Fruit fly (Drosophila melanogaster) whole organism, embryonic: ENCODE results near the gene PH4alphaEFB.

Experiments used
- ATbp ChIP-seq: fragments of 200-800 bp; sonication (Bioruptor generic); optimal IDR thresholded peaks from 2 replicates; lab custom pipeline; 2017; ENCODE audit warnings: missing biosample characterization, mild to moderate bottlenecking, missing genetic modification characterization, missing genetic modification reagents
- Ada2b ChIP-seq: fragments of 200-800 bp; sonication (Bioruptor generic); IDR thresholded peaks from 2 replicates; pipeline ENCODE4 v1.3.6; 2022; ENCODE audit warnings: missing biosample characterization, missing genetic modification characterization
- BtbVII ChIP-seq: fragments of 200-800 bp; sonication (Bioruptor generic); optimal IDR thresholded peaks from 3 replicates; lab custom pipeline; 2017; ENCODE audit warnings: missing biosample characterization, mild to moderate bottlenecking, missing genetic modification characterization
- CG10147 ChIP-seq: fragments of 200-800 bp; sonication (Bioruptor generic); optimal IDR thresholded peaks from 2 replicates; lab custom pipeline; 2019; ENCODE audit warnings: missing biosample characterization, mild to moderate bottlenecking, missing genetic modification characterization, moderate library complexity
- CG10543 ChIP-seq: fragments of 200-800 bp; sonication (Bioruptor generic); optimal IDR thresholded peaks from 3 replicates; lab custom pipeline; 2017; ENCODE audit warnings: missing biosample characterization, mild to moderate bottlenecking, missing genetic modification characterization, moderate library complexity
- CG11504 ChIP-seq: fragments of 200-800 bp; sonication (Bioruptor generic); optimal IDR thresholded peaks from 3 replicates; lab custom pipeline; 2019; ENCODE audit warnings: missing biosample characterization, mild to moderate bottlenecking, missing genetic modification characterization, moderate library complexity
- CG11723 ChIP-seq: fragments of 200-800 bp; sonication (Bioruptor generic); optimal IDR thresholded peaks from 2 replicates; lab custom pipeline; 2017; ENCODE audit warnings: missing biosample characterization, mild to moderate bottlenecking, missing genetic modification characterization
- CG12104 ChIP-seq: fragments of 200-800 bp; sonication (Bioruptor generic); optimal IDR thresholded peaks from 3 replicates; lab custom pipeline; 2016; ENCODE audit warnings: missing biosample characterization, missing genetic modification characterization
- CG1233 ChIP-seq: fragments of 200-800 bp; sonication (Bioruptor generic); optimal IDR thresholded peaks from 4 replicates; lab custom pipeline; 2018; ENCODE audit warnings: missing biosample characterization, mild to moderate bottlenecking, missing genetic modification characterization
- CG12769 ChIP-seq: fragments of 200-800 bp; sonication (Bioruptor generic); optimal IDR thresholded peaks from 2 replicates; lab custom pipeline; 2019; ENCODE audit warnings: missing biosample characterization, mild to moderate bottlenecking, missing genetic modification characterization, moderate library complexity
- CG13287 ChIP-seq: fragments of 200-800 bp; sonication (Bioruptor generic); IDR thresholded peaks from 2 replicates; pipeline ENCODE4 v1.3.6; 2022; ENCODE audit warnings: missing biosample characterization, missing genetic modification characterization; ENCODE audit not compliant: partially characterized antibody
- CG14050 ChIP-seq: fragments of 200-800 bp; sonication (Bioruptor generic); IDR thresholded peaks from 3 replicates; pipeline ENCODE4 v1.3.6; 2022; ENCODE audit warnings: missing biosample characterization, missing genetic modification characterization
- CG17912 ChIP-seq: fragments of 200-800 bp; sonication (Bioruptor generic); optimal IDR thresholded peaks from 2 replicates; lab custom pipeline; 2018; ENCODE audit warnings: missing biosample characterization, mild to moderate bottlenecking, missing genetic modification characterization
- CG18764 ChIP-seq: fragments of 200-800 bp; sonication (Bioruptor generic); optimal IDR thresholded peaks from 3 replicates; lab custom pipeline; 2016; ENCODE audit warnings: missing biosample characterization, missing genetic modification characterization
- CG2678 ChIP-seq: fragments of 200-800 bp; sonication (Bioruptor generic); optimal IDR thresholded peaks from 3 replicates; lab custom pipeline; 2019; ENCODE audit warnings: missing biosample characterization, mild to moderate bottlenecking, missing genetic modification characterization, moderate library complexity
- CG34422 ChIP-seq: fragments of 200-800 bp; sonication (Bioruptor generic); IDR thresholded peaks from 3 replicates; pipeline ENCODE4 v1.3.6; 2022; ENCODE audit warnings: missing biosample characterization, missing genetic modification characterization
- CG6854 ChIP-seq: fragments of 200-800 bp; sonication (Bioruptor generic); optimal IDR thresholded peaks from 3 replicates; lab custom pipeline; 2017; ENCODE audit warnings: missing biosample characterization, mild to moderate bottlenecking, missing genetic modification characterization
- CG8765 ChIP-seq: fragments of 200-800 bp; sonication (Bioruptor generic); IDR thresholded peaks from 2 replicates; pipeline ENCODE4 v1.3.6; 2022; ENCODE audit warnings: missing biosample characterization, missing genetic modification characterization
- CG8924 ChIP-seq: fragments of 200-800 bp; optimal IDR thresholded peaks from 3 replicates; lab custom pipeline; 2019; ENCODE audit warnings: missing biosample characterization, mild to moderate bottlenecking, missing genetic modification characterization, moderate library complexity
- CG8944 ChIP-seq: fragments of 200-800 bp; sonication (Bioruptor generic); optimal IDR thresholded peaks from 3 replicates; lab custom pipeline; 2016; ENCODE audit warnings: missing biosample characterization, missing genetic modification characterization
- Dp ChIP-seq: fragments of 200-800 bp; sonication (Bioruptor generic); optimal IDR thresholded peaks from 2 replicates; lab custom pipeline; 2018; ENCODE audit warnings: missing biosample characterization, mild to moderate bottlenecking, missing genetic modification characterization, moderate library complexity
- Drgx ChIP-seq: fragments of 200-800 bp; sonication (Bioruptor generic); IDR thresholded peaks from 2 replicates; pipeline ENCODE4 v1.3.6; 2022; ENCODE audit warnings: missing biosample characterization, missing genetic modification characterization
- H2.0 ChIP-seq: fragments of 200-800 bp; sonication (Bioruptor generic); IDR thresholded peaks from 2 replicates; pipeline ENCODE4 v1.3.6; 2022; ENCODE audit warnings: missing biosample characterization, missing genetic modification characterization
- HLH3B ChIP-seq: fragments of 200-800 bp; sonication (Bioruptor generic); IDR thresholded peaks from 2 replicates; pipeline ENCODE4 v1.3.6; 2022; ENCODE audit warnings: missing biosample characterization, missing genetic modification characterization
- Lpt ChIP-seq: fragments of >200 bp; optimal IDR thresholded peaks from 2 replicates; lab custom pipeline; 2018; ENCODE audit warnings: missing biosample characterization, missing genetic modification characterization
- Med ChIP-seq: fragments of 200-800 bp; sonication (Bioruptor generic); peaks from one replicate; lab custom pipeline; 2016; ENCODE audit warnings: missing biosample characterization, missing genetic modification characterization, mild to moderate bottlenecking, inconsistent platforms, moderate library complexity
- Nf-YA ChIP-seq: fragments of 200-800 bp; sonication (Bioruptor generic); IDR thresholded peaks from 2 replicates; pipeline ENCODE4 v1.3.6; 2022; ENCODE audit warnings: missing biosample characterization, missing genetic modification characterization
- Nf-YC ChIP-seq: fragments of 200-800 bp; optimal IDR thresholded peaks from 3 replicates; lab custom pipeline; 2019; ENCODE audit warnings: missing biosample characterization, mild to moderate bottlenecking, missing genetic modification characterization, moderate library complexity
- Rfx ChIP-seq: fragments of 200-800 bp; sonication (Bioruptor generic); IDR thresholded peaks from 2 replicates; pipeline ENCODE4 v1.3.6; 2022; ENCODE audit warnings: missing biosample characterization, missing genetic modification characterization
- Scr ChIP-seq: fragments of 200-800 bp; sonication (Bioruptor generic); IDR thresholded peaks from 2 replicates; pipeline ENCODE4 v1.3.6; 2022; ENCODE audit warnings: missing biosample characterization, missing genetic modification characterization; ENCODE audit not compliant: partially characterized antibody
- Stat92E ChIP-seq, 3 experiments: fragments of >200 bp in 2 of 3; fragments of 200-800 bp in 1 of 3; sonication (Bioruptor generic) in 1 of 3; optimal IDR thresholded peaks; 2 replicates each; lab custom pipeline; 2017 to 2019; ENCODE audit warnings: missing biosample characterization in 3 of 3, missing genetic modification characterization in 3 of 3, mild to moderate bottlenecking in 1 of 3, moderate library complexity in 1 of 3
- abd-A ChIP-seq: fragments of 200-800 bp; sonication (Bioruptor generic); optimal IDR thresholded peaks from 3 replicates; lab custom pipeline; 2019; ENCODE audit warnings: missing biosample characterization, mild to moderate bottlenecking, missing genetic modification characterization, moderate library complexity
- bsh ChIP-seq, 2 experiments: fragments of 200-800 bp; sonication (Bioruptor generic); optimal IDR thresholded peaks; 2 replicates each; lab custom pipeline; 2017 to 2018; ENCODE audit warnings: mild to moderate bottlenecking in 2 of 2, missing biosample characterization in 2 of 2, missing genetic modification characterization in 2 of 2, moderate library complexity in 1 of 2
- btn ChIP-seq: fragments of 200-800 bp; sonication (Bioruptor generic); optimal IDR thresholded peaks from 2 replicates; lab custom pipeline; 2016; ENCODE audit warnings: missing biosample characterization, missing genetic modification characterization
- cad ChIP-seq: fragments of >200 bp; optimal IDR thresholded peaks from 2 replicates; lab custom pipeline; 2017; ENCODE audit warnings: missing biosample characterization, missing genetic modification characterization
- gsb ChIP-seq: fragments of 200-800 bp; sonication (Bioruptor generic); IDR thresholded peaks from 2 replicates; pipeline ENCODE4 v1.3.6; 2022; ENCODE audit warnings: missing biosample characterization, missing genetic modification characterization
- h ChIP-seq: fragments of >200 bp; optimal IDR thresholded peaks from 2 replicates; lab custom pipeline; 2017
- ind ChIP-seq: fragments of 200-800 bp; sonication (Bioruptor generic); optimal IDR thresholded peaks from 3 replicates; lab custom pipeline; 2016; ENCODE audit warnings: missing biosample characterization, missing genetic modification characterization
- ken ChIP-seq: fragments of 200-800 bp; sonication (Bioruptor generic); IDR thresholded peaks from 3 replicates; pipeline ENCODE4 v1.3.6; 2022; ENCODE audit warnings: missing biosample characterization, missing genetic modification characterization
- nau ChIP-seq: fragments of 200-800 bp; sonication (Bioruptor generic); optimal IDR thresholded peaks from 3 replicates; lab custom pipeline; 2017; ENCODE audit warnings: missing biosample characterization, mild to moderate bottlenecking, missing genetic modification characterization, missing genetic modification reagents
- nerfin-1 ChIP-seq: fragments of 200-800 bp; sonication (Bioruptor generic); optimal IDR thresholded peaks from 3 replicates; lab custom pipeline; 2019; ENCODE audit warnings: missing biosample characterization, mild to moderate bottlenecking, missing genetic modification characterization, moderate library complexity
- nmo ChIP-seq: fragments of 200-800 bp; sonication (Bioruptor generic); optimal IDR thresholded peaks from 2 replicates; lab custom pipeline; 2018; ENCODE audit warnings: missing biosample characterization, mild to moderate bottlenecking, missing genetic modification characterization, moderate library complexity
- onecut ChIP-seq: fragments of 200-800 bp; sonication (Bioruptor generic); IDR thresholded peaks from 2 replicates; pipeline ENCODE4 v1.3.6; 2022; ENCODE audit warnings: missing biosample characterization, missing genetic modification characterization
- prd ChIP-seq, 3 experiments: fragments of >200 bp in 2 of 3; fragments of 200-800 bp in 1 of 3; sonication (Bioruptor generic) in 1 of 3; optimal IDR thresholded peaks in 2 of 3; IDR thresholded peaks in 1 of 3; 2 replicates in 2 of 3; 3 replicates in 1 of 3; pipeline versions ENCODE4 v1.3.6 to Lab custom; 2017 to 2022; ENCODE audit warnings: missing biosample characterization in 1 of 3, missing genetic modification characterization in 1 of 3
- scrt ChIP-seq: fragments of 200-800 bp; sonication (Bioruptor generic); optimal IDR thresholded peaks from 2 replicates; lab custom pipeline; 2018; ENCODE audit warnings: missing biosample characterization, mild to moderate bottlenecking, missing genetic modification characterization, moderate library complexity
- sens ChIP-seq: fragments of 200-800 bp; sonication (Bioruptor generic); peaks from one replicate; lab custom pipeline; 2016; ENCODE audit warnings: missing biosample characterization, missing genetic modification characterization
- vnd ChIP-seq: fragments of 200-800 bp; sonication (Bioruptor generic); IDR thresholded peaks from 3 replicates; pipeline ENCODE4 v1.3.6; 2022; ENCODE audit warnings: missing biosample characterization, missing genetic modification characterization; ENCODE audit not compliant: partially characterized antibody
- vvl ChIP-seq: fragments of 200-800 bp; sonication (Bioruptor generic); IDR thresholded peaks from 2 replicates; pipeline ENCODE4 v1.3.6; 2022; ENCODE audit warnings: missing biosample characterization, missing genetic modification characterization
- zen2 ChIP-seq: fragments of 200-800 bp; sonication (Bioruptor generic); IDR thresholded peaks from 3 replicates; pipeline ENCODE4 v1.3.6; 2022; ENCODE audit warnings: missing biosample characterization, missing genetic modification characterization; ENCODE audit not compliant: partially characterized antibody

The PH4alphaEFB gene

dm6 chr3R:30526799-30527465 is 61.1 kb downstream of the PH4alphaEFB start, which contains the start of gene jdp (continued):
- TF ChIP-seq ind (GFP tag; lab: Kevin White, UChicago) (no peak), CG12769 (peak; percentile 86), vvl (GFP tag; lab: Robert Waterston, UW) (peak; percentile 29; the same call in 1 of the 2 replicates), CG1233 (GFP tag; lab: Kevin White, UChicago) (no peak), CG11504 (no peak), CG12104 (no peak), ATbp (GFP tag; lab: Kevin White, UChicago) (peak; percentile 21), CG8944 (GFP tag; lab: Kevin White, UChicago) (no peak), onecut (GFP tag; lab: Robert Waterston, UW) (no peak), CG14050 (no peak), CG8924 (tag; lab: Kevin White, UChicago) (peak; percentile 5), gsb (no peak), abd-A (tag; lab: Kevin White, UChicago) (peak; percentile 55), Scr (no peak), zen2 (GFP tag; lab: Robert Waterston, UW) (peak; percentile 9; the same call in 1 of the 3 replicates), CG34422 (GFP tag; lab: Robert Waterston, UW) (no peak), Stat92E (GFP tag; optimal IDR thresholded peaks at IDR 0.05; lab: Kevin White, UChicago) (no peak), H2.0 (GFP tag; lab: Robert Waterston, UW) (no peak), Drgx (GFP tag; lab: Robert Waterston, UW) (peak; percentile 54), CG8765 (GFP tag; lab: Robert Waterston, UW) (no peak), Dp (GFP tag; lab: Kevin White, UChicago) (peak; percentile 11), Nf-YA (GFP tag; lab: Robert Waterston, UW) (no peak), CG11723 (no peak), h (no peak), HLH3B (GFP tag; lab: Robert Waterston, UW) (no peak), scrt (GFP tag; lab: Kevin White, UChicago) (peak; percentile 42), CG10147 (GFP tag; lab: Kevin White, UChicago) (no peak), Med (GFP tag; lab: Kevin White, UChicago) (peak; percentile 74), bsh (GFP tag; optimal IDR thresholded peaks at IDR 0.05; lab: Kevin White, UChicago) (no peak), cad (no peak), Nf-YC (tag; lab: Kevin White, UChicago) (peak; percentile 65), nerfin-1 (tag; lab: Kevin White, UChicago) (no peak), sens (GFP tag; lab: Kevin White, UChicago) (no peak), CG2678 (tag; lab: Kevin White, UChicago) (no peak), Rfx (GFP tag; lab: Robert Waterston, UW) (peak; percentile 49; the same call in 1 of the 2 replicates), CG18764 (GFP tag; lab: Kevin White, UChicago) (no peak), btn (GFP tag; lab: Kevin White, UChicago) (no peak), nau (GFP tag; lab: Kevin White, UChicago) (no peak), prd (optimal IDR thresholded peaks at IDR 0.05; lab: Kevin White, UChicago) (no peak), prd (GFP tag; IDR thresholded peaks at IDR 0.05; lab: Robert Waterston, UW) (no peak), ken (GFP tag; lab: Robert Waterston, UW) (no peak), vnd (GFP tag; lab: Robert Waterston, UW) (no peak), Ada2b (GFP tag; lab: Robert Waterston, UW) (no peak), Lpt (GFP tag; lab: Kevin White, UChicago) (no peak), CG17912 (GFP tag; lab: Kevin White, UChicago) (no peak), CG13287 (GFP tag; lab: Robert Waterston, UW) (peak; percentile 20; the same call in 1 of the 2 replicates), nmo (GFP tag; lab: Kevin White, UChicago) (no peak), BtbVII (GFP tag; lab: Kevin White, UChicago) (peak; percentile 33), CG6854 (GFP tag; lab: Kevin White, UChicago) (no peak), CG10543 (GFP tag; lab: Kevin White, UChicago) (peak; percentile 17)
